Worm (Caenorhabditis elegans) whole organism, L3 larva: Measurements from ENCODE around the gene tba-7.

Experiments used
- R02D3.7 ChIP-seq: fragments of 150-350 bp; optimal IDR thresholded peaks from 2 replicates; lab custom pipeline; 2014; ENCODE audit warnings: missing biosample characterization, missing genetic modification characterization
- ama-1 ChIP-seq: fragments of 150-350 bp; optimal IDR thresholded peaks from 2 replicates; lab custom pipeline; 2018
- ceh-28 ChIP-seq: fragments of 150-350 bp; optimal IDR thresholded peaks from 2 replicates; lab custom pipeline; 2014; ENCODE audit warnings: missing biosample characterization, missing genetic modification reagents, missing genetic modification characterization
- ceh-82 ChIP-seq: fragments of 150-350 bp; optimal IDR thresholded peaks from 2 replicates; lab custom pipeline; 2014; ENCODE audit warnings: missing biosample characterization, missing genetic modification characterization
- ceh-9 ChIP-seq: sonication (generic microtip); optimal IDR thresholded peaks from 2 replicates; lab custom pipeline; 2018; ENCODE audit warnings: missing biosample characterization, missing genetic modification characterization
- daf-12 ChIP-seq: fragments of 150-350 bp; optimal IDR thresholded peaks from 2 replicates; lab custom pipeline; 2014; ENCODE audit warnings: missing biosample characterization, missing genetic modification reagents, missing genetic modification characterization
- egl-27 ChIP-seq: sonication (generic microtip); optimal IDR thresholded peaks from 4 replicates; lab custom pipeline; 2017; ENCODE audit warnings: missing biosample characterization, missing genetic modification reagents, missing genetic modification characterization
- egl-5 ChIP-seq: fragments of 150-350 bp; optimal IDR thresholded peaks from 2 replicates; lab custom pipeline; 2017; ENCODE audit warnings: missing biosample characterization, missing genetic modification reagents, missing genetic modification characterization, inconsistent platforms
- elt-1 ChIP-seq: fragments of 150-350 bp; optimal IDR thresholded peaks from 2 replicates; lab custom pipeline; 2014; ENCODE audit warnings: missing biosample characterization, missing genetic modification characterization
- elt-2 ChIP-seq: sonication (generic microtip); optimal IDR thresholded peaks from 2 replicates; lab custom pipeline; 2016; ENCODE audit warnings: missing genetic modification reagents, mild to moderate bottlenecking, missing genetic modification characterization, missing compliant biosample characterization
- elt-3 ChIP-seq, 3 experiments: fragments of 150-350 bp in 1 of 3; sonication (generic microtip) in 2 of 3; optimal IDR thresholded peaks; 2 replicates in 2 of 3; 4 replicates in 1 of 3; lab custom pipeline; 2014 to 2017; ENCODE audit warnings: missing biosample characterization in 3 of 3, missing genetic modification characterization in 3 of 3
- fkh-10 ChIP-seq: sonication (generic microtip); optimal IDR thresholded peaks from 2 replicates; lab custom pipeline; 2017; ENCODE audit warnings: missing biosample characterization, missing genetic modification reagents, missing genetic modification characterization
- fkh-2 ChIP-seq: fragments of 150-350 bp; optimal IDR thresholded peaks from 2 replicates; lab custom pipeline; 2014; ENCODE audit warnings: missing biosample characterization, missing genetic modification reagents, missing genetic modification characterization
- hmg-11 ChIP-seq: sonication (generic microtip); optimal IDR thresholded peaks from 2 replicates; lab custom pipeline; 2016; ENCODE audit warnings: missing genetic modification characterization, missing compliant biosample characterization
- jun-1 ChIP-seq: fragments of 150-350 bp; optimal IDR thresholded peaks from 2 replicates; lab custom pipeline; 2014; ENCODE audit warnings: missing biosample characterization, missing genetic modification reagents, missing genetic modification characterization
- lin-39 ChIP-seq: fragments of 150-350 bp; optimal IDR thresholded peaks from 2 replicates; lab custom pipeline; 2018; ENCODE audit warnings: missing biosample characterization, missing genetic modification reagents, missing genetic modification characterization
- lsy-12 ChIP-seq: sonication (generic microtip); optimal IDR thresholded peaks from 2 replicates; lab custom pipeline; 2016; ENCODE audit warnings: mild to moderate bottlenecking, missing genetic modification characterization, missing compliant biosample characterization
- mdl-1 ChIP-seq: fragments of 150-350 bp; optimal IDR thresholded peaks from 2 replicates; lab custom pipeline; 2014; ENCODE audit warnings: missing biosample characterization, missing genetic modification characterization
- mml-1 ChIP-seq: fragments of 150-350 bp; sonication (generic microtip); optimal IDR thresholded peaks from 3 replicates; lab custom pipeline; 2014; ENCODE audit warnings: missing biosample characterization, missing genetic modification characterization
- nfya-1 ChIP-seq: sonication (generic microtip); optimal IDR thresholded peaks from 2 replicates; lab custom pipeline; 2017; ENCODE audit warnings: missing genetic modification characterization, mild to moderate bottlenecking, missing compliant biosample characterization, antibody characterized with exemption, moderate library complexity; ENCODE audit not compliant: insufficient read depth
- nhr-11 ChIP-seq: fragments of 150-350 bp; optimal IDR thresholded peaks from 2 replicates; lab custom pipeline; 2014; ENCODE audit warnings: missing biosample characterization, missing genetic modification characterization
- nhr-12 ChIP-seq: fragments of 150-350 bp; optimal IDR thresholded peaks from 2 replicates; lab custom pipeline; 2014; ENCODE audit warnings: missing biosample characterization, missing genetic modification characterization
- nhr-23 ChIP-seq: fragments of 150-350 bp; optimal IDR thresholded peaks from 2 replicates; lab custom pipeline; 2014; ENCODE audit warnings: missing biosample characterization, missing genetic modification reagents, missing genetic modification characterization
- nhr-237 ChIP-seq: fragments of 150-350 bp; optimal IDR thresholded peaks from 2 replicates; lab custom pipeline; 2014; ENCODE audit warnings: missing biosample characterization, missing genetic modification characterization
- nhr-25 ChIP-seq: sonication (generic microtip); optimal IDR thresholded peaks from 2 replicates; lab custom pipeline; 2017; ENCODE audit warnings: missing biosample characterization, missing genetic modification characterization
- nhr-28 ChIP-seq: fragments of 150-350 bp; optimal IDR thresholded peaks from 2 replicates; lab custom pipeline; 2014; ENCODE audit warnings: missing biosample characterization, missing genetic modification characterization
- nhr-43 ChIP-seq: sonication (generic microtip); optimal IDR thresholded peaks from 2 replicates; lab custom pipeline; 2016; ENCODE audit warnings: mild to moderate bottlenecking, missing genetic modification characterization, missing compliant biosample characterization; ENCODE audit not compliant: poor library complexity, severe bottlenecking
- nhr-67 ChIP-seq: fragments of 150-350 bp; optimal IDR thresholded peaks from 2 replicates; lab custom pipeline; 2014; ENCODE audit warnings: missing biosample characterization, missing genetic modification characterization
- nhr-76 ChIP-seq: fragments of 150-350 bp; sonication (generic microtip); optimal IDR thresholded peaks from 5 replicates; lab custom pipeline; 2014; ENCODE audit warnings: missing biosample characterization, missing genetic modification characterization
- nhr-77 ChIP-seq: fragments of 150-350 bp; optimal IDR thresholded peaks from 2 replicates; lab custom pipeline; 2014; ENCODE audit warnings: missing biosample characterization, missing genetic modification characterization
- pha-4 ChIP-seq: fragments of 150-350 bp; optimal IDR thresholded peaks from 2 replicates; lab custom pipeline; 2014; ENCODE audit warnings: missing biosample characterization, missing genetic modification reagents, missing genetic modification characterization
- pqm-1 ChIP-seq: fragments of 150-350 bp; optimal IDR thresholded peaks from 2 replicates; lab custom pipeline; 2017; ENCODE audit warnings: missing biosample characterization, missing genetic modification characterization, inconsistent platforms
- sea-2 ChIP-seq: fragments of 150-350 bp; sonication (generic microtip); optimal IDR thresholded peaks from 4 replicates; lab custom pipeline; 2014; ENCODE audit warnings: missing biosample characterization, missing genetic modification reagents, missing genetic modification characterization
- skn-1 ChIP-seq: fragments of 150-350 bp; optimal IDR thresholded peaks from 2 replicates; lab custom pipeline; 2014; ENCODE audit warnings: missing biosample characterization, missing genetic modification characterization
- snpc-4 ChIP-seq: fragments of 150-350 bp; optimal IDR thresholded peaks from 2 replicates; lab custom pipeline; 2014; ENCODE audit warnings: missing biosample characterization, missing genetic modification characterization
- tbx-2 ChIP-seq: sonication (generic microtip); optimal IDR thresholded peaks from 2 replicates; lab custom pipeline; 2016; ENCODE audit warnings: mild to moderate bottlenecking, missing genetic modification characterization, missing compliant biosample characterization
- unc-39 ChIP-seq: sonication (generic microtip); optimal IDR thresholded peaks from 4 replicates; lab custom pipeline; 2017; ENCODE audit warnings: missing biosample characterization, missing genetic modification characterization
- unc-62 ChIP-seq: fragments of 150-350 bp; sonication (generic microtip); optimal IDR thresholded peaks from 4 replicates; lab custom pipeline; 2014; ENCODE audit warnings: missing biosample characterization, missing genetic modification reagents, missing genetic modification characterization
- zag-1 ChIP-seq: fragments of 150-350 bp; optimal IDR thresholded peaks from 2 replicates; lab custom pipeline; 2014; ENCODE audit warnings: missing biosample characterization, missing genetic modification characterization
- ztf-4 ChIP-seq: fragments of 150-350 bp; optimal IDR thresholded peaks from 2 replicates; lab custom pipeline; 2014; ENCODE audit warnings: missing biosample characterization, missing genetic modification characterization

tba-7 gene

DNA sequence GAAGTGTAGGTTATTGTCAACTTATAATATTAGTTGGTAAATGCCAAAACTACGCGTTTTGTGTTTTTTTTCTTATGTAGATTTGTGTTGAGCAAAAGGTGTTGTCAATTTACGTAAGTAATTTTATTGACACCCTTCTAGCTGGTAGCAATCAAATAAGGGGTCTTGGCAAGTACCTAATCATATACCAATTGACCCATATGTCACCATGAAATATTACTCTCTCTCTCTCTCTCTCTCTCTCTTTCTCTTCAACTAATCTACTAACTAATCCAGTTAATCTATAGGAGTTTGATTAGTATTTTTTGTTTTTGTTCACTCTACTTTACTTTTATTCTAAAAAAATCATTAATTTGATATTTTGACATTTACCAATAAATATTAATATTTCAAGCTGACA lies 12.2 kb downstream of the tba-7 start:
- TF ChIP-seq nhr-12 (tag; lab: Kevin White, UChicago), result no peak
- TF ChIP-seq jun-1 (tag; lab: Kevin White, UChicago), result no peak

DNA sequence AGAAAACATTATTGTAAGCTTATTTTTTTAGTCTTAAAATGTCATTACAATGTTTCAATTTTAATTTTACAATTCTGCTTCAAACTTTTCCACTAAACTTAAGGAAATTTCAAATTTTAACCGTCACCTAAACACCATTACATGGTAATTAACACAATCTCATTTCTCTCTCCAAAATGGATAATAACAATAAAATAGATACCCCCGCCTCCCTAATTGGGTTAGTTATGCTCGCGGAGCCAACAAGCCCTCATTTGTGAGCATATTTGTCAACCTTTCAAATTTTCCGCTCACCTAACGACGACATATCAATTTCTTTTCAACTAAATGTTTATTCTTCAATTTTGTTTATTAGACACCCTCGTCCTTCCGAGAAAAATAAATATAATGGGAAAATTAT lies 13.3 kb downstream of the tba-7 start:
- TF ChIP-seq nhr-67 (no peak), ztf-4 (tag; lab: Kevin White, UChicago) (no peak)

DNA sequence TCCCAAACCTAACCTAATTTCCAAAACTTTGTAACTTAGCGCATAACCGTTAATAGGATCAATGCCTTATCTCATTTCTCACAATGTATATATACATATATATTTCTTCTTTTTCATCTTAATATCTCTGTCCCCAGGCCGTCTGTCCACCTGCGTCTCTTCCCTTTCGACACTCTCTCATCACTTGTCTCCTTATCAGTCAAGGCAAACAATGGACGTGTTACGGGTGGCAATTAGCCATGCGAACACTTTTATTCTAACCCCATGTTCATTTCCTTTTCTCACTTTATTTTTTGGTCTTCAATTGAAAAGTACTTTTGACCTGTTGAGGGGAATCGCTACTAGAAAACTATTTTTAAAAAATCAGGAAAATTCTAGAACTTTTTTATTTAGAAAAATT lies 14.2 kb downstream of the tba-7 start:
- TF ChIP-seq nhr-25 (tag; lab: Kevin White, UChicago) (no peak), jun-1 (tag; lab: Kevin White, UChicago) (no peak), ceh-28 (tag; lab: Kevin White, UChicago) (no peak), fkh-10 (GFP tag; lab: Kevin White, UChicago) (no peak), mml-1 (no peak), nhr-11 (tag; lab: Kevin White, UChicago) (no peak), hmg-11 (tag; lab: Kevin White, UChicago) (peak; percentile 17), egl-5 (tag; lab: Kevin White, UChicago) (no peak), unc-62 (GFP tag; lab: Kevin White, UChicago) (no peak), lin-39 (tag; lab: Kevin White, UChicago) (no peak), skn-1 (tag; lab: Kevin White, UChicago) (no peak), nhr-67 (no peak), pqm-1 (tag; lab: Kevin White, UChicago) (peak; percentile 9), mdl-1 (tag; lab: Kevin White, UChicago) (no peak), lsy-12 (tag; lab: Kevin White, UChicago) (no peak), daf-12 (no peak), ceh-82 (tag; lab: Kevin White, UChicago) (no peak), egl-27 (no peak), nhr-23 (tag; lab: Kevin White, UChicago) (peak; percentile 21), elt-1 (tag; lab: Kevin White, UChicago) (no peak), tbx-2 (no peak), snpc-4 (tag; lab: Kevin White, UChicago) (no peak), ztf-4 (tag; lab: Kevin White, UChicago) (no peak), elt-3 (tag; optimal IDR thresholded peaks at IDR 0.05; lab: Kevin White, UChicago) (no peak), nhr-76 (tag; lab: Kevin White, UChicago) (no peak), pha-4 (peak; percentile 28), zag-1 (no peak), nhr-28 (tag; lab: Kevin White, UChicago) (no peak), nhr-12 (tag; lab: Kevin White, UChicago) (no peak), nhr-77 (tag; lab: Kevin White, UChicago) (no peak), nfya-1 (tag; lab: Kevin White, UChicago) (peak; percentile 2), nhr-43 (tag; lab: Kevin White, UChicago) (no peak), fkh-2 (tag; lab: Kevin White, UChicago) (no peak), ama-1 (lab: Kevin White, UChicago) (no peak), ceh-9 (tag; lab: Kevin White, UChicago) (no peak), unc-39 (no peak), nhr-237 (tag; lab: Kevin White, UChicago) (no peak), R02D3.7 (no peak), elt-2 (peak; percentile 58)

ce11 chrIII:11355758-11356323 lies 15.7 kb downstream of the tba-7 start:
- no peak for TF ChIP-seq nhr-76 (tag; lab: Kevin White, UChicago)
- TF ChIP-seq unc-62 (GFP tag; lab: Kevin White, UChicago), result no peak
- TF ChIP-seq sea-2, result no peak
- peak; percentile 12 for TF ChIP-seq lin-39 (tag; lab: Kevin White, UChicago)
- TF ChIP-seq, all 47 proteins: peak for 1
